Worm (Caenorhabditis elegans) whole organism, midembryonic: ENCODE data around the gene C26B9.2.

Source experiments
- T22C8.4 ChIP-seq: fragments of 200-800 bp; sonication (Bioruptor generic); IDR thresholded peaks from 2 replicates; pipeline ENCODE4 v1.3.6; 2022; ENCODE audit warnings: missing genetic modification characterization, missing compliant biosample characterization
- cog-1 ChIP-seq: sonication (generic microtip); optimal IDR thresholded peaks from 2 replicates; lab custom pipeline; 2016; ENCODE audit warnings: missing genetic modification characterization, missing compliant biosample characterization
- flt-1 ChIP-seq: fragments of 200-800 bp; sonication (Bioruptor generic); IDR thresholded peaks from 2 replicates; pipeline ENCODE4 v1.3.6; 2022; ENCODE audit warnings: missing genetic modification characterization, missing compliant biosample characterization
- klf-2 ChIP-seq: fragments of 200-800 bp; sonication (Bioruptor generic); conservative IDR thresholded peaks from 2 replicates; pipeline ENCODE4 v1.3.6; 2022; ENCODE audit warnings: missing genetic modification reagents, missing genetic modification characterization, missing compliant biosample characterization
- med-1 ChIP-seq: sonication (generic microtip); optimal IDR thresholded peaks from 2 replicates; lab custom pipeline; 2017; ENCODE audit warnings: missing genetic modification characterization, mild to moderate bottlenecking, missing compliant biosample characterization, antibody characterized with exemption, missing genetic modification reagents; ENCODE audit not compliant: insufficient read depth
- ref-1 ChIP-seq: fragments of 200-800 bp; sonication (Bioruptor generic); conservative IDR thresholded peaks from 2 replicates; pipeline ENCODE4 v1.3.6; 2022; ENCODE audit warnings: missing genetic modification reagents, missing genetic modification characterization, missing compliant biosample characterization
- tab-1 ChIP-seq: fragments of 200-800 bp; sonication (Bioruptor generic); IDR thresholded peaks from 2 replicates; pipeline ENCODE4 v1.3.6; 2022; ENCODE audit warnings: missing genetic modification characterization, missing compliant biosample characterization
- ztf-23 ChIP-seq: fragments of 200-800 bp; sonication (Bioruptor generic); IDR thresholded peaks from 2 replicates; pipeline ENCODE4 v1.3.6; 2022; ENCODE audit warnings: missing genetic modification reagents, missing genetic modification characterization, missing compliant biosample characterization
- ztf-29 ChIP-seq: fragments of 200-800 bp; sonication (Bioruptor generic); IDR thresholded peaks from 2 replicates; pipeline ENCODE4 v1.3.6; 2022; ENCODE audit warnings: missing genetic modification reagents, missing genetic modification characterization, missing compliant biosample characterization

The C26B9.2 gene

DNA sequence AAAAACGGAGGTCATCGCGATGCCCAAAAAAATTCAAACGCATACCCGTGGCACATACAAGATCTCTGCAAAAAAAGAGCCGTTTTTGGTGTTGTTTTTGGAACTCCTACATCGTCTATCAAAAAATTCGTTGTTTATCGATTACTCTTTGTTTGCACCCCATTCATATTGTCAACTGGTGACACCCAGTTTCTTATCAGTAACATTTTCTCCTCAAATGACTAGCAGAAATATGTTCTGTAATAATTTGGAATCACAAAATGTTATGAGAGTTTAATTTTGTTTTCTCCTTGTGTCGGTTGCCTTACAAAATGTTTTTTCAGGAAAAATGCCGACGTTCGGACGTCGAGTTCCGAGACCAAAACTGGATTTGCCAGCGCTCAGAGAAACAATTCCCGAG, 34.8 kb downstream of the C26B9.2 start, which contains the start of gene sek-4:
Gene sek-4 (plus strand): TSS at position 318 of the 400 bp plus-strand sequence.
- TF ChIP-seq ztf-29 (no peak), klf-2 (GFP tag; lab: Robert Waterston, UW) (no peak), ref-1 (GFP tag; lab: Robert Waterston, UW) (no peak), cog-1 (tag; lab: Kevin White, UChicago) (no peak), tab-1 (GFP tag; lab: Robert Waterston, UW) (no peak)

- TF ChIP-seq T22C8.4 (GFP tag; lab: Robert Waterston, UW) = no peak
These were observed 37.3 kb downstream of the C26B9.2 start, which contains the start of gene sek-5 for ce11 chrX:5377307-5377706. Gene sek-5 (plus strand): TSS chrX:5377607.

- TF ChIP-seq tab-1 (GFP tag; lab: Robert Waterston, UW) = no peak
- TF ChIP-seq flt-1 = no peak
- TF ChIP-seq med-1 (GFP tag; lab: Kevin White, UChicago) = no peak
- TF ChIP-seq ztf-23 (GFP tag; lab: Robert Waterston, UW) = no peak
- no peak for TF ChIP-seq T22C8.4 (GFP tag; lab: Robert Waterston, UW)
- no peak for TF ChIP-seq cog-1 (tag; lab: Kevin White, UChicago)
- TF ChIP-seq ztf-29 = no peak
- TF ChIP-seq klf-2 (GFP tag; lab: Robert Waterston, UW) = no peak
- no peak for TF ChIP-seq ref-1 (GFP tag; lab: Robert Waterston, UW)
These were observed 42.8 kb downstream of the C26B9.2 start for ce11 chrX:5382778-5383177.

DNA sequence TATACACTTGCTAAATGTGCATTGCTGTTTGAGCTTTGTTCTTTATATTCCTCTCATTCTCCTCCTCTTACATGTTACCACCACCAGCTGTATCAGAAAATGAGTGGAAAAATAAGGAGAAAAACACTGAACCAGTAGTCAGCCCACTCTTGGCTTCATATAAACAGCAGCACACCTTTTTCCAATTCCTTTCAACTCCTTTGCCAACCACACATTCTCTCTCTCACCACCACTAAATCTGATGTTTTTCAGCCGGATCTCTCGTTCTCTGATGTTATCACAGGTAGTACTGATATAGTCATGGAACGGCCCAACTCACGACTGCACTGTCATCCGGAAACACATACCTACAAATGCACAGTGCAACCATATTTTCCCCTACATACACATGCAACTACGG, 46.6 kb downstream of the C26B9.2 start, which contains the start of gene kcnl-3:
Gene kcnl-3 (plus strand): TSS at position 301 of the 400 bp plus-strand sequence.
- TF ChIP-seq klf-2 (GFP tag; lab: Robert Waterston, UW) (no peak), ztf-29 (no peak), ztf-23 (GFP tag; lab: Robert Waterston, UW) (no peak), tab-1 (GFP tag; lab: Robert Waterston, UW) (no peak), ref-1 (GFP tag; lab: Robert Waterston, UW) (no peak), T22C8.4 (GFP tag; lab: Robert Waterston, UW) (no peak), flt-1 (no peak), cog-1 (tag; lab: Kevin White, UChicago) (no peak), med-1 (GFP tag; lab: Kevin White, UChicago) (no peak)

DNA sequence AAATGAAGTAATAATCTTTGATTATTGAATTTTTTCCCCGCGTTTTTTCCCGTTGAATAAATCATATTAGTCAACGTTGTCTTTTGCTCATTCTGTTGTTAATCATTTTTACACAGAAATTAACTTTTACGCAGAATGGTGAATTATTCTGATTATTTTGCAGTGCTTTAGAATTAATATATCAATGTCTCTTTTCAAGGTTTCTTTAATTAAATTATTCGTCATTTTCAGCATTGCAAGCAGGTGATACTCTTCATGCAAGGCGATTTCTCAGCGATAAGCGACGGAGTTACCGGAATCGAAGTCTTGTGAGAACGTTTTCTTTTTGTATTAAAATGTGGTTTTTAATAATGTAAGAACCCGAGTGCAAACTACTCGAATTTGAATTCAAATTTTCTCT, 47.6 kb downstream of the C26B9.2 start:
- TF ChIP-seq ztf-23 (GFP tag; lab: Robert Waterston, UW) (no peak), tab-1 (GFP tag; lab: Robert Waterston, UW) (no peak), ref-1 (GFP tag; lab: Robert Waterston, UW) (no peak), ztf-29 (no peak), cog-1 (tag; lab: Kevin White, UChicago) (no peak), med-1 (GFP tag; lab: Kevin White, UChicago) (no peak), flt-1 (no peak), klf-2 (GFP tag; lab: Robert Waterston, UW) (no peak), T22C8.4 (GFP tag; lab: Robert Waterston, UW) (no peak)
